Fruit fly (Drosophila melanogaster): ENCODE measurements around the gene santa-maria.
A peak's percentile ranks its signal among the peaks of the same experiment; 100 is the strongest.

santa-maria gene

DNA sequence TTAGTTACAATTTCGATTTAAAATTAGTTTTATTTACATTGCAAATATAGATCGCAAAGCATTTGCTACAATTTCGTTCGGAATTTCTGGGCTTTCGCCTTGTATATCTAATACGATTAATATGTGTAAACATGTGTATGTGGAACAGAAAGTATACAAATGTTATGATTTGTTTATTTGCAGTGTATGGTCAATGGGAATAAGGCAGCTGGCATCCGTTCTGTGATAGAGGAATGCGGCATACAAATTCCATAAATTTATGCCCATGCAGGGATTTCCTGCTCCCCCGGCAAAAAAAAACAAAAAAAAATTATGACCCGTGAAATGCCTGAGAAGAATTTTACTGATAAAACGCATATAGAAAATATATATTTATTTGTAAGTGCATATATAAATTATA is 35.2 kb upstream of the santa-maria start:
- no peak for TF ChIP-seq dmrt11E (tag; optimal IDR thresholded peaks at IDR 0.05)
- TF ChIP-seq fd96Cb (tag; optimal IDR thresholded peaks at IDR 0.05) = no peak
- TF ChIP-seq Ets65A (GFP tag) = peak; percentile 69
- TF ChIP-seq sens (GFP tag) = peak; percentile 57
- TF ChIP-seq ro (GFP tag; IDR thresholded peaks at IDR 0.05) = no peak
- peak; percentile 81 for TF ChIP-seq sd (tag; optimal IDR thresholded peaks at IDR 0.05)
- no peak for TF ChIP-seq HmgD (GFP tag; optimal IDR thresholded peaks at IDR 0.05)

DNA sequence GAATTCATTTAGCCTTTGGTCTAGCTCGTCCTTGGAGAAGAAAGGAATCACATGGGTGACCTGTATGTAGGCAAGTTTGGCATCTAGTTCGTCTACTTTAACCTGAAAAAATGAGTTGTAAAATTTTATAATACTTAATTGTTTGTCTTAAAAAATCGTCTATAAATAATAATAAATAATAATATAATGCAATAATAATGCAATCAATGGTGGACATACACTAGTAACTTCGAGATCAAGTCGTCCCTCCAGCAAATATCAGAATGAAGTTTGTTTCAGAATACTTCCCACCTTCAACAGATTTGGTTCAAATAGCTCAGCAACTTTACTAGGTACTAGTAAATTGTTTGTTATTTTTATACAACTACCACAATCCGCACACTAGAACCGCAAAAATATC is 23.4 kb upstream of the santa-maria start, which contains the start of gene CG6441:
CG6441 (plus strand) TSS at position 301 of the 400 bp plus-strand sequence.
- TF ChIP-seq CG10431 (GFP tag; optimal IDR thresholded peaks at IDR 0.05) = no peak
- no peak for TF ChIP-seq CG13775 (GFP tag; optimal IDR thresholded peaks at IDR 0.05)
- no peak for TF ChIP-seq CG12391 (tag; optimal IDR thresholded peaks at IDR 0.05)
- no peak for TF ChIP-seq lbe (GFP tag; optimal IDR thresholded peaks at IDR 0.05)
- no peak for TF ChIP-seq Atf6 (GFP tag; IDR thresholded peaks at IDR 0.05)
- no peak for TF ChIP-seq seq (GFP tag; IDR thresholded peaks at IDR 0.05)
- no peak for TF ChIP-seq onecut (GFP tag; IDR thresholded peaks at IDR 0.05)
- no peak for TF ChIP-seq MBD-R2 (GFP tag; IDR thresholded peaks at IDR 0.05)
- no peak for TF ChIP-seq pnt (GFP tag; optimal IDR thresholded peaks at IDR 0.05)
- TF ChIP-seq CG9215 (GFP tag; IDR thresholded peaks at IDR 0.05) = no peak

DNA sequence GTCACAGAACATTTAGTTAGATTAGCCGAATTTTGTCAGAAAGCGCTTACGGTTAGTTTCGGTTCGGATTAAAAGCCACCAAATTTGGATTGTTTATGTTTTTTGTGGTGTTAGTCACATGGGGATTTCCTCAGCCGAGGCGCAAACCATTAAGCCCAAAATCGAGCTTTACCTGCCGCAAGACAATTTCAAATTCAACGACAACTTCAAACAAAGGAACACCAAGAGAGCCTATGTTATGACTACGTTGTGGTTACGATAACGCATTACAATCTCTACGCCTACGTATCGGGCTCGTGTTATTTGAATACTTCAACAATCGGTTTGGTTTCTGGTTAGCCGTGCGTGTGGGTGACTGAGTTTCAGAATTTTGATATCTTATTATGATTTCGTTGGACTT is 22.2 kb upstream of the santa-maria start:
- TF ChIP-seq CG9437 (GFP tag; optimal IDR thresholded peaks at IDR 0.05) = peak; percentile 94
- TF ChIP-seq Myb (GFP tag; optimal IDR thresholded peaks at IDR 0.05) = peak; percentile 57
- no peak for TF ChIP-seq mld (GFP tag; IDR thresholded peaks at IDR 0.05; ENCODE audit: partially characterized antibody)
- TF ChIP-seq Ets65A (GFP tag) = peak; percentile 32

DNA sequence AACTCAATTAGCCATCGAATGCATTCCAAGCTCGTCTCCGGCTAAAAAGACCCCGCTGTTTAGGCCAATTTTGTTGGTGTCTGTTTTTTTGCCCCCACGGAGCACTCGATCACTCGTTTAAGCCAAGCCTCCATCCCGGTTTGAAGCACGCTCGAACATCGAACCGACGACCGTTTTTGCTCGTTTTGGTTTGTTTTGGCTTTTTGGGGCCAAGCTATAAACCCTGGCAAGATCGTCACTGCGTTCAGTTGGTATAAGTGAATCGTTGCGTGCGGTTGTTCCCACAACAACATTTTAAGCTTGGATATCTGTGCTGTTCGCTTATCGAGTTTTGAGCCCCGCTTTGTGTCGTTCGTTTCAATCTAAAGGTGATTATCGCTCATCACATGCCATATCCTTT is 15.3 kb upstream of the santa-maria start, which contains the start of gene CG6055:
CG6055 (plus strand) TSS at position 240 of the 400 bp plus-strand sequence.
- no peak for TF ChIP-seq danr (GFP tag; IDR thresholded peaks at IDR 0.05)
- no peak for TF ChIP-seq fru (optimal IDR thresholded peaks at IDR 0.05)
- peak; percentile 57 for TF ChIP-seq Jarid2 (GFP tag; optimal IDR thresholded peaks at IDR 0.05)
- TF ChIP-seq Neu2 (GFP tag; optimal IDR thresholded peaks at IDR 0.05; ENCODE audit: borderline replicate concordance) = no peak
- peak; percentile 76 for TF ChIP-seq nom (GFP tag; optimal IDR thresholded peaks at IDR 0.05)
- peak; percentile 25; the same call in 1 of the 2 replicates for TF ChIP-seq Drgx (GFP tag; IDR thresholded peaks at IDR 0.05)
- TF ChIP-seq CG4730 (GFP tag; IDR thresholded peaks at IDR 0.05) = no peak
- peak; percentile 33; the same call in 1 of the 4 replicates for TF ChIP-seq Dll (GFP tag; IDR thresholded peaks at IDR 0.05; ENCODE audit: partially characterized antibody)
- TF ChIP-seq CG5180 (GFP tag; optimal IDR thresholded peaks at IDR 0.05) = peak; percentile 98
- peak; percentile 45 for TF ChIP-seq kni (GFP tag; optimal IDR thresholded peaks at IDR 0.05)
- TF ChIP-seq CG7987 (GFP tag; optimal IDR thresholded peaks at IDR 0.05) = no peak
- TF ChIP-seq z (GFP tag; IDR thresholded peaks at IDR 0.05) = 0 out of 3 replicates have a peak, but pooled peaks have one; percentile 54

DNA sequence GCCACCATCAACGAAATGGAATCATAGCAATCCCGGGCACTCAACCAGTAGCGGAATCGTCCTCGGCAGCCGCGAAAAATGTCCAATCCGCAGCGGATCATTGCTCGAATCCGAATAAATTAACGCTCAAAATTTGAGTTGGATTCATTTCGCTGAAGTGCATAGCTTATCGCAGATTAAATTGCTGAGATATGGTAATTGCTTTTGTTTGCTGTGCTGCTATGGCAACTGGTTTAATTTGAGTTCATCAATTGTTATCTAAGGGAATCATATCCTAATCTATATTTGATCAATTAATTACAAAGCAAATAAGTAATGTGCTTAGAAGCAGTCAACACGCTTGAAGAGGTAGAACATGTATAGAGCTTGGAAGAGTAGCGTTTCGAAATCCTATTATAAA is 11.1 kb upstream of the santa-maria start, which contains the start of gene Gr28b:
Gr28b (minus strand) TSS at position 101 of the 400 bp plus-strand sequence.
- TF ChIP-seq aop (GFP tag; IDR thresholded peaks at IDR 0.05) = no peak
- no peak for TF ChIP-seq Camta (GFP tag; optimal IDR thresholded peaks at IDR 0.05)
- no peak for TF ChIP-seq ssp (GFP tag; IDR thresholded peaks at IDR 0.05)
- TF ChIP-seq Ets65A (GFP tag) = peak; percentile 45
